Fruit fly (Drosophila melanogaster) whole organism, embryonic: Measurements from ENCODE around the gene CG42827.

Experiments
- Awh ChIP-seq: fragments of 200-800 bp; sonication (Bioruptor generic); IDR thresholded peaks from 2 replicates; pipeline ENCODE4, ENCODE4 v1.3.6; 2022; ENCODE audit warnings: missing biosample characterization, missing genetic modification characterization
- B-H2 ChIP-seq: fragments of 200-800 bp; sonication (Bioruptor generic); optimal IDR thresholded peaks from 2 replicates; lab custom pipeline; 2018; ENCODE audit warnings: missing biosample characterization, mild to moderate bottlenecking, missing genetic modification characterization
- Bgb ChIP-seq: fragments of 200-800 bp; sonication (Bioruptor generic); IDR thresholded peaks from 2 replicates; pipeline ENCODE4 v1.3.6; 2022; ENCODE audit warnings: missing biosample characterization, missing genetic modification characterization; ENCODE audit not compliant: partially characterized antibody
- CG10431 ChIP-seq: fragments of 200-800 bp; sonication (Bioruptor generic); optimal IDR thresholded peaks from 3 replicates; lab custom pipeline; 2018; ENCODE audit warnings: missing biosample characterization, mild to moderate bottlenecking, missing genetic modification characterization
- CG10959 ChIP-seq: fragments of 200-800 bp; sonication (Bioruptor generic); IDR thresholded peaks from 2 replicates; pipeline ENCODE4 v1.3.6; 2022; ENCODE audit warnings: missing biosample characterization, missing genetic modification characterization
- CG11398 ChIP-seq: fragments of 200-800 bp; sonication (Bioruptor generic); optimal IDR thresholded peaks from 2 replicates; lab custom pipeline; 2016; ENCODE audit warnings: missing biosample characterization, missing genetic modification characterization
- CG13287 ChIP-seq: fragments of 200-800 bp; sonication (Bioruptor generic); IDR thresholded peaks from 2 replicates; pipeline ENCODE4 v1.3.6; 2022; ENCODE audit warnings: missing biosample characterization, missing genetic modification characterization; ENCODE audit not compliant: partially characterized antibody
- CG1529 ChIP-seq: fragments of 200-800 bp; sonication (Bioruptor generic); optimal IDR thresholded peaks from 3 replicates; lab custom pipeline; 2018; ENCODE audit warnings: missing biosample characterization, missing genetic modification characterization
- CG17186 ChIP-seq: fragments of 200-800 bp; sonication (Bioruptor generic); optimal IDR thresholded peaks from 3 replicates; lab custom pipeline; 2017; ENCODE audit warnings: missing biosample characterization, missing genetic modification reagents, missing genetic modification characterization
- CG17328 ChIP-seq: fragments of 200-800 bp; sonication (Bioruptor generic); IDR thresholded peaks from 2 replicates; pipeline ENCODE4 v1.3.6; 2022; ENCODE audit warnings: missing biosample characterization, missing genetic modification characterization
- CG18011 ChIP-seq: fragments of 200-800 bp; sonication (Bioruptor generic); optimal IDR thresholded peaks from 2 replicates; lab custom pipeline; 2017; ENCODE audit warnings: missing biosample characterization, missing genetic modification characterization, mild to moderate bottlenecking, moderate library complexity, missing genotype
- CG2712 ChIP-seq: fragments of 200-800 bp; optimal IDR thresholded peaks from 3 replicates; lab custom pipeline; 2019; ENCODE audit warnings: missing biosample characterization, mild to moderate bottlenecking, missing genetic modification characterization, moderate library complexity
- CG31441 ChIP-seq: fragments of 200-800 bp; sonication (Bioruptor generic); IDR thresholded peaks from 2 replicates; pipeline ENCODE4 v1.3.6; 2022; ENCODE audit warnings: missing biosample characterization, missing genetic modification characterization
- CG34224 ChIP-seq: fragments of 200-800 bp; sonication (Bioruptor generic); IDR thresholded peaks from 3 replicates; pipeline ENCODE4 v1.3.6; 2022; ENCODE audit warnings: missing biosample characterization, missing genetic modification characterization; ENCODE audit not compliant: partially characterized antibody
- CG6175 ChIP-seq: fragments of 200-800 bp; sonication (Bioruptor generic); IDR thresholded peaks from 3 replicates; pipeline ENCODE4 v1.3.6; 2022; ENCODE audit warnings: missing biosample characterization, missing genetic modification characterization
- CG8765 ChIP-seq: fragments of 200-800 bp; sonication (Bioruptor generic); IDR thresholded peaks from 2 replicates; pipeline ENCODE4 v1.3.6; 2022; ENCODE audit warnings: missing biosample characterization, missing genetic modification characterization
- CG8944 ChIP-seq: fragments of 200-800 bp; sonication (Bioruptor generic); optimal IDR thresholded peaks from 3 replicates; lab custom pipeline; 2016; ENCODE audit warnings: missing biosample characterization, missing genetic modification characterization
- D19A ChIP-seq: fragments of 200-800 bp; optimal IDR thresholded peaks from 3 replicates; lab custom pipeline; 2019; ENCODE audit warnings: missing biosample characterization, mild to moderate bottlenecking, missing genetic modification characterization, moderate library complexity
- Dad ChIP-seq: fragments of 200-800 bp; sonication (Bioruptor generic); optimal IDR thresholded peaks from 3 replicates; lab custom pipeline; 2016; ENCODE audit warnings: missing biosample characterization, missing genetic modification characterization
- Dbx ChIP-seq: fragments of 200-800 bp; sonication (Bioruptor generic); IDR thresholded peaks from 3 replicates; pipeline ENCODE4 v1.3.6; 2022; ENCODE audit warnings: missing biosample characterization, missing genetic modification characterization
- Doc2 ChIP-seq: fragments of 200-800 bp; sonication (Bioruptor generic); IDR thresholded peaks from 2 replicates; pipeline ENCODE4 v1.3.6; 2022; ENCODE audit warnings: missing biosample characterization, missing genetic modification characterization
- Doc3 ChIP-seq: fragments of 200-800 bp; sonication (Bioruptor generic); IDR thresholded peaks from 3 replicates; pipeline ENCODE4 v1.3.6; 2022; ENCODE audit warnings: missing biosample characterization, missing genetic modification characterization; ENCODE audit not compliant: partially characterized antibody
- Drgx ChIP-seq: fragments of 200-800 bp; sonication (Bioruptor generic); IDR thresholded peaks from 2 replicates; pipeline ENCODE4 v1.3.6; 2022; ENCODE audit warnings: missing biosample characterization, missing genetic modification characterization
- HHEX ChIP-seq: fragments of 200-800 bp; sonication (Bioruptor generic); optimal IDR thresholded peaks from 3 replicates; lab custom pipeline; 2017; ENCODE audit warnings: missing biosample characterization, mild to moderate bottlenecking, missing genetic modification characterization, missing genetic modification reagents
- Hr3 ChIP-seq: fragments of 200-800 bp; sonication (Bioruptor generic); optimal IDR thresholded peaks from 3 replicates; lab custom pipeline; 2016; ENCODE audit warnings: missing biosample characterization, missing genetic modification characterization
- Med ChIP-seq: fragments of 200-800 bp; sonication (Bioruptor generic); peaks from one replicate; lab custom pipeline; 2016; ENCODE audit warnings: missing biosample characterization, missing genetic modification characterization, mild to moderate bottlenecking, inconsistent platforms, moderate library complexity
- Meics ChIP-seq: fragments of 200-800 bp; sonication (Bioruptor generic); optimal IDR thresholded peaks from 2 replicates; lab custom pipeline; 2017; ENCODE audit warnings: missing biosample characterization, mild to moderate bottlenecking, missing genetic modification characterization
- Optix ChIP-seq: fragments of 200-800 bp; sonication (Bioruptor generic); IDR thresholded peaks from 3 replicates; pipeline ENCODE4 v1.3.6; 2022; ENCODE audit warnings: missing biosample characterization, missing genetic modification characterization
- Rx ChIP-seq: fragments of 200-800 bp; sonication (Bioruptor generic); IDR thresholded peaks from 2 replicates; pipeline ENCODE4 v1.3.6; 2022; ENCODE audit warnings: missing biosample characterization, missing genetic modification characterization
- Scr ChIP-seq: fragments of 200-800 bp; sonication (Bioruptor generic); IDR thresholded peaks from 2 replicates; pipeline ENCODE4 v1.3.6; 2022; ENCODE audit warnings: missing biosample characterization, missing genetic modification characterization; ENCODE audit not compliant: partially characterized antibody
- amos ChIP-seq: fragments of 200-800 bp; sonication (Bioruptor generic); IDR thresholded peaks from 2 replicates; pipeline ENCODE4 v1.3.6; 2022; ENCODE audit warnings: missing biosample characterization, missing genetic modification characterization; ENCODE audit not compliant: partially characterized antibody
- ash1 ChIP-seq: fragments of 200-800 bp; sonication (Bioruptor generic); optimal IDR thresholded peaks from 2 replicates; lab custom pipeline; 2018; ENCODE audit warnings: missing biosample characterization, mild to moderate bottlenecking, missing genetic modification characterization
- emc ChIP-seq: fragments of 200-800 bp; sonication (Bioruptor generic); optimal IDR thresholded peaks from 2 replicates; lab custom pipeline; 2016; ENCODE audit warnings: missing biosample characterization, missing genetic modification characterization
- fd102C ChIP-seq: fragments of 200-800 bp; sonication (Bioruptor generic); optimal IDR thresholded peaks from 2 replicates; lab custom pipeline; 2018; ENCODE audit warnings: missing biosample characterization, mild to moderate bottlenecking, missing genetic modification characterization, moderate library complexity
- fru ChIP-seq: fragments of >200 bp; optimal IDR thresholded peaks from 2 replicates; lab custom pipeline; 2017
- gem ChIP-seq: fragments of 200-800 bp; sonication (Bioruptor generic); optimal IDR thresholded peaks from 2 replicates; lab custom pipeline; 2019; ENCODE audit warnings: missing biosample characterization, mild to moderate bottlenecking, missing genetic modification characterization, moderate library complexity
- ind ChIP-seq: fragments of 200-800 bp; sonication (Bioruptor generic); optimal IDR thresholded peaks from 3 replicates; lab custom pipeline; 2016; ENCODE audit warnings: missing biosample characterization, missing genetic modification characterization
- inv ChIP-seq: fragments of 200-800 bp; sonication (Bioruptor generic); IDR thresholded peaks from 2 replicates; pipeline ENCODE4 v1.3.6; 2022; ENCODE audit warnings: missing biosample characterization, missing genetic modification characterization; ENCODE audit not compliant: partially characterized antibody
- jigr1 ChIP-seq: fragments of 200-800 bp; sonication (Bioruptor generic); IDR thresholded peaks from 3 replicates; pipeline ENCODE4 v1.3.6; 2022; ENCODE audit warnings: missing biosample characterization, missing genetic modification characterization
- kah ChIP-seq: fragments of 200-800 bp; sonication (Bioruptor generic); optimal IDR thresholded peaks from 2 replicates; lab custom pipeline; 2018; ENCODE audit warnings: missing biosample characterization, mild to moderate bottlenecking, missing genetic modification characterization
- lbe ChIP-seq: fragments of 200-800 bp; sonication (Bioruptor generic); optimal IDR thresholded peaks from 2 replicates; lab custom pipeline; 2016; ENCODE audit warnings: missing biosample characterization, mild to moderate bottlenecking, missing genetic modification characterization
- nau ChIP-seq: fragments of 200-800 bp; sonication (Bioruptor generic); optimal IDR thresholded peaks from 3 replicates; lab custom pipeline; 2017; ENCODE audit warnings: missing biosample characterization, mild to moderate bottlenecking, missing genetic modification characterization, missing genetic modification reagents
- nerfin-2 ChIP-seq: fragments of 200-800 bp; sonication (Bioruptor generic); IDR thresholded peaks from 2 replicates; pipeline ENCODE4 v1.3.6; 2022; ENCODE audit warnings: missing biosample characterization, missing genetic modification characterization; ENCODE audit not compliant: partially characterized antibody
- pho ChIP-seq: fragments of 200-800 bp; sonication (Bioruptor generic); optimal IDR thresholded peaks from 2 replicates; lab custom pipeline; 2016; ENCODE audit warnings: missing biosample characterization, missing genetic modification characterization
- pros ChIP-seq: fragments of 200-800 bp; sonication (Bioruptor generic); optimal IDR thresholded peaks from 3 replicates; lab custom pipeline; 2019; ENCODE audit warnings: missing biosample characterization, mild to moderate bottlenecking, missing genetic modification characterization, moderate library complexity
- sisA ChIP-seq: fragments of 200-800 bp; sonication (Bioruptor generic); IDR thresholded peaks from 2 replicates; pipeline ENCODE4 v1.3.6; 2022; ENCODE audit warnings: missing biosample characterization, missing genetic modification characterization
- slbo ChIP-seq: fragments of 200-800 bp; sonication (Bioruptor generic); IDR thresholded peaks from 2 replicates; pipeline ENCODE4 v1.3.6; 2022; ENCODE audit warnings: missing biosample characterization, missing genetic modification characterization
- tio ChIP-seq: fragments of 200-800 bp; sonication (Bioruptor generic); optimal IDR thresholded peaks from 2 replicates; lab custom pipeline; 2017; ENCODE audit warnings: missing biosample characterization, missing genetic modification characterization, inconsistent platforms
- tx ChIP-seq: fragments of 200-800 bp; sonication (Bioruptor generic); optimal IDR thresholded peaks from 2 replicates; lab custom pipeline; 2016; ENCODE audit warnings: missing biosample characterization, missing genetic modification characterization
- zen2 ChIP-seq: fragments of 200-800 bp; sonication (Bioruptor generic); IDR thresholded peaks from 3 replicates; pipeline ENCODE4 v1.3.6; 2022; ENCODE audit warnings: missing biosample characterization, missing genetic modification characterization; ENCODE audit not compliant: partially characterized antibody

CG42827 gene

DNA sequence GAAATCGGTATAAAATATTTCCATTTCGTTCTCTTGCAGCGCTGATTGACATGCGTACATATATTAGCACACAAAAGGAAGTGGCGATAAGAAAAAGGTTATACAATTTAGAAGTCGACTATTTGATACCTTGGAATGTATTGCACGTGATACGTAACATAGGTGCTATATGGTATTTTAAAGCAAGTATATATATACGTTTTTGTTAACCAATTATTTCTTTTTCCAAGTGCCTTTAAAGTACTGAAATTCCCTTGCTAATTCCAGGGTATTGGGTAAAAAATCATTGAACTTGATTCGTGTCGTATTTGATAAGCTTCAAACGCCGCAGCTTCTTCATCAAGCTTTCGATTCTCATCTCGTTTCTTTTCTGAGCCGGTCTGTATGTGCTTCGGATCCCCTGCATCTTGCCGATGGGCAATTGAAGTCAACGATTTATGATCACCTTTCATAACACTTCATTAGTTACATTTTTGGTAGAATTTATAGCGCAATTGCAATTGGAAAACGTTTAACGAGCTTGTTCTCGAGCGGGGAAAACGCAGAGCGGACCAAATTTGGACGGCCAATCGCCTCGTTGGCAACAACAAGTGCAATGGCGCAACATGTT, 9.1 kb upstream of the CG42827 start, which contains the start of gene CG4408 (continued):
- no peak for TF ChIP-seq CG34224 (GFP tag; lab: Robert Waterston, UW)
- TF ChIP-seq ind (GFP tag; lab: Kevin White, UChicago): peak; percentile 46
- TF ChIP-seq gem (tag; lab: Kevin White, UChicago): peak; percentile 59
- no peak for TF ChIP-seq tx (GFP tag; lab: Kevin White, UChicago)
- peak; percentile 25 for TF ChIP-seq D19A
- no peak for TF ChIP-seq kah (GFP tag; lab: Kevin White, UChicago)
- peak; percentile 53 for TF ChIP-seq Meics (GFP tag; lab: Kevin White, UChicago)
- no peak for TF ChIP-seq CG18011
- no peak for TF ChIP-seq B-H2 (GFP tag; lab: Kevin White, UChicago)
- TF ChIP-seq CG1529 (GFP tag; lab: Kevin White, UChicago): no peak
- no peak for TF ChIP-seq tio (GFP tag; lab: Kevin White, UChicago)
- TF ChIP-seq nerfin-2: no peak
- TF ChIP-seq Dad (GFP tag; lab: Kevin White, UChicago): no peak
- TF ChIP-seq CG11398 (GFP tag; lab: Kevin White, UChicago): no peak
- no peak for TF ChIP-seq Optix
- TF ChIP-seq fru (lab: Kevin White, UChicago): no peak
- TF ChIP-seq Drgx (GFP tag; lab: Robert Waterston, UW): peak; percentile 70
- no peak for TF ChIP-seq nau (GFP tag; lab: Kevin White, UChicago)
- TF ChIP-seq jigr1 (GFP tag; lab: Robert Waterston, UW): no peak
- no peak for TF ChIP-seq Dbx (GFP tag; lab: Robert Waterston, UW)
- TF ChIP-seq Rx (GFP tag; lab: Robert Waterston, UW): no peak
- TF ChIP-seq CG13287 (GFP tag; lab: Robert Waterston, UW): no peak
- peak; percentile 37; the same call in 1 of the 2 replicates for TF ChIP-seq sisA (GFP tag; lab: Robert Waterston, UW)
- TF ChIP-seq ash1 (GFP tag; lab: Kevin White, UChicago): no peak
- peak; percentile 32 for TF ChIP-seq HHEX (GFP tag; lab: Kevin White, UChicago)
- TF ChIP-seq pros (GFP tag; lab: Kevin White, UChicago): no peak
- TF ChIP-seq pho (GFP tag; lab: Kevin White, UChicago): no peak
- no peak for TF ChIP-seq inv (GFP tag; lab: Robert Waterston, UW)
- no peak for TF ChIP-seq CG31441 (GFP tag; lab: Robert Waterston, UW)
- TF ChIP-seq Awh (GFP tag; lab: Robert Waterston, UW): 0 out of 2 replicates have a peak, but pooled peaks have one; percentile 6
- no peak for TF ChIP-seq CG6175 (GFP tag; lab: Robert Waterston, UW)
- no peak for TF ChIP-seq Bgb (GFP tag; lab: Robert Waterston, UW)
- TF ChIP-seq fd102C (GFP tag; lab: Kevin White, UChicago): no peak
- no peak for TF ChIP-seq emc (GFP tag; lab: Kevin White, UChicago)
- no peak for TF ChIP-seq CG10959 (GFP tag; lab: Robert Waterston, UW)
- TF ChIP-seq CG10431 (GFP tag; lab: Kevin White, UChicago): no peak
- TF ChIP-seq zen2 (GFP tag; lab: Robert Waterston, UW): no peak
- no peak for TF ChIP-seq Scr (GFP tag; lab: Robert Waterston, UW)
- no peak for TF ChIP-seq CG8944 (GFP tag; lab: Kevin White, UChicago)
- peak; percentile 84 for TF ChIP-seq Med (GFP tag; lab: Kevin White, UChicago)
- TF ChIP-seq amos (GFP tag; lab: Robert Waterston, UW): no peak
- TF ChIP-seq CG17186 (GFP tag; lab: Kevin White, UChicago): no peak
- TF ChIP-seq Doc3 (GFP tag; lab: Robert Waterston, UW): no peak
- no peak for TF ChIP-seq Hr3 (GFP tag; lab: Kevin White, UChicago)
- no peak for TF ChIP-seq Doc2
- TF ChIP-seq lbe (GFP tag; lab: Kevin White, UChicago): peak; percentile 86
- TF ChIP-seq CG17328: peak; percentile 20; the same call in 1 of the 2 replicates
- 0 out of 2 replicates have a peak, but pooled peaks have one; percentile 6 for TF ChIP-seq CG8765 (GFP tag; lab: Robert Waterston, UW)
- TF ChIP-seq CG2712 (tag; lab: Kevin White, UChicago): peak; percentile 45
- TF ChIP-seq slbo (GFP tag; lab: Robert Waterston, UW): no peak
